Fruit fly (Drosophila melanogaster) whole organism, embryonic: ENCODE data around the gene CG9150.

Source experiments
- Bteb2 ChIP-seq: fragments of 200-800 bp; sonication (Bioruptor generic); optimal IDR thresholded peaks from 2 replicates; lab custom pipeline; 2016; ENCODE audit warnings: missing biosample characterization, missing genetic modification characterization
- CG10543 ChIP-seq: fragments of 200-800 bp; sonication (Bioruptor generic); optimal IDR thresholded peaks from 3 replicates; lab custom pipeline; 2017; ENCODE audit warnings: missing biosample characterization, mild to moderate bottlenecking, missing genetic modification characterization, moderate library complexity
- CG10565 ChIP-seq: fragments of 200-800 bp; sonication (Bioruptor generic); optimal IDR thresholded peaks from 3 replicates; lab custom pipeline; 2016; ENCODE audit warnings: missing biosample characterization, mild to moderate bottlenecking, missing genetic modification characterization
- CG10979 ChIP-seq: fragments of 200-800 bp; sonication (Bioruptor generic); optimal IDR thresholded peaks from 2 replicates; lab custom pipeline; 2018; ENCODE audit warnings: missing biosample characterization, mild to moderate bottlenecking, missing genetic modification characterization, moderate library complexity
- CG12071 ChIP-seq: fragments of 200-800 bp; sonication (Bioruptor generic); optimal IDR thresholded peaks from 3 replicates; lab custom pipeline; 2018; ENCODE audit warnings: missing biosample characterization, mild to moderate bottlenecking, missing genetic modification characterization
- CG12104 ChIP-seq: fragments of 200-800 bp; sonication (Bioruptor generic); optimal IDR thresholded peaks from 3 replicates; lab custom pipeline; 2016; ENCODE audit warnings: missing biosample characterization, missing genetic modification characterization
- CG12744 ChIP-seq: fragments of 200-800 bp; sonication (Bioruptor generic); optimal IDR thresholded peaks from 2 replicates; lab custom pipeline; 2016; ENCODE audit warnings: missing biosample characterization, missing genetic modification characterization
- CG12942 ChIP-seq: fragments of 200-800 bp; sonication (Bioruptor generic); optimal IDR thresholded peaks from 3 replicates; lab custom pipeline; 2016; ENCODE audit warnings: missing biosample characterization, missing genetic modification characterization
- CG13424 ChIP-seq: fragments of 200-800 bp; sonication (Bioruptor generic); optimal IDR thresholded peaks from 2 replicates; lab custom pipeline; 2019; ENCODE audit warnings: missing biosample characterization, mild to moderate bottlenecking, missing genetic modification characterization, moderate library complexity
- CG14050 ChIP-seq: fragments of 200-800 bp; sonication (Bioruptor generic); IDR thresholded peaks from 3 replicates; pipeline ENCODE4 v1.3.6; 2022; ENCODE audit warnings: missing biosample characterization, missing genetic modification characterization
- CG1603 ChIP-seq: fragments of 200-800 bp; sonication (Bioruptor generic); optimal IDR thresholded peaks from 2 replicates; lab custom pipeline; 2019; ENCODE audit warnings: missing biosample characterization, mild to moderate bottlenecking, missing genetic modification characterization, moderate library complexity
- CG1647 ChIP-seq: fragments of 200-800 bp; sonication (Bioruptor generic); optimal IDR thresholded peaks from 3 replicates; lab custom pipeline; 2016; ENCODE audit warnings: missing biosample characterization, missing genetic modification characterization
- CG17359 ChIP-seq: fragments of 200-800 bp; sonication (Bioruptor generic); optimal IDR thresholded peaks from 3 replicates; lab custom pipeline; 2018; ENCODE audit warnings: missing biosample characterization, mild to moderate bottlenecking, missing genetic modification characterization, moderate library complexity
- CG17802 ChIP-seq: fragments of 200-800 bp; sonication (Bioruptor generic); optimal IDR thresholded peaks from 2 replicates; lab custom pipeline; 2018; ENCODE audit warnings: missing biosample characterization, mild to moderate bottlenecking, missing genetic modification characterization, moderate library complexity
- CG17912 ChIP-seq: fragments of 200-800 bp; sonication (Bioruptor generic); optimal IDR thresholded peaks from 2 replicates; lab custom pipeline; 2018; ENCODE audit warnings: missing biosample characterization, mild to moderate bottlenecking, missing genetic modification characterization
- CG1792 ChIP-seq: fragments of 200-800 bp; sonication (Bioruptor generic); optimal IDR thresholded peaks from 2 replicates; lab custom pipeline; 2016; ENCODE audit warnings: missing biosample characterization, missing genetic modification characterization
- CG2199 ChIP-seq: fragments of 200-800 bp; sonication (Bioruptor generic); IDR thresholded peaks from 3 replicates; pipeline ENCODE4 v1.3.6; 2022; ENCODE audit warnings: missing biosample characterization, missing genetic modification characterization
- CG32532 ChIP-seq: fragments of 200-800 bp; sonication (Bioruptor generic); IDR thresholded peaks from 2 replicates; pipeline ENCODE4 v1.3.6; 2022; ENCODE audit warnings: missing biosample characterization, missing genetic modification characterization
- CG34224 ChIP-seq: fragments of 200-800 bp; sonication (Bioruptor generic); IDR thresholded peaks from 3 replicates; pipeline ENCODE4 v1.3.6; 2022; ENCODE audit warnings: missing biosample characterization, missing genetic modification characterization; ENCODE audit not compliant: partially characterized antibody
- CG3726 ChIP-seq: fragments of 200-800 bp; sonication (Bioruptor generic); IDR thresholded peaks from 3 replicates; pipeline ENCODE4, ENCODE4 v1.3.6; 2022; ENCODE audit warnings: missing biosample characterization, missing genetic modification characterization
- CG7357 ChIP-seq: fragments of 200-800 bp; sonication (Bioruptor generic); IDR thresholded peaks from 3 replicates; pipeline ENCODE4 v1.3.6; 2022; ENCODE audit warnings: missing biosample characterization, missing genetic modification characterization
- CG7372 ChIP-seq: fragments of 200-800 bp; sonication (Bioruptor generic); IDR thresholded peaks from 2 replicates; pipeline ENCODE4 v1.3.6; 2022; ENCODE audit warnings: missing biosample characterization, missing genetic modification characterization
- CG8290 ChIP-seq, 3 experiments: fragments of 200-800 bp; sonication (Bioruptor generic); optimal IDR thresholded peaks; 2 replicates each; lab custom pipeline; 2016 to 2019; ENCODE audit warnings: missing biosample characterization in 3 of 3, missing genetic modification characterization in 3 of 3, mild to moderate bottlenecking in 2 of 3, moderate library complexity in 1 of 3
- CG8478 ChIP-seq: fragments of >200 bp; optimal IDR thresholded peaks from 2 replicates; lab custom pipeline; 2018
- CG8944 ChIP-seq: fragments of 200-800 bp; sonication (Bioruptor generic); optimal IDR thresholded peaks from 3 replicates; lab custom pipeline; 2016; ENCODE audit warnings: missing biosample characterization, missing genetic modification characterization
- CG9797 ChIP-seq: fragments of 200-800 bp; sonication (Bioruptor generic); optimal IDR thresholded peaks from 3 replicates; lab custom pipeline; 2018; ENCODE audit warnings: missing biosample characterization, mild to moderate bottlenecking, missing genetic modification characterization
- Eip74EF ChIP-seq, 2 experiments: fragments of 200-800 bp in 1 of 2; fragments of >200 bp in 1 of 2; sonication (Bioruptor generic) in 1 of 2; optimal IDR thresholded peaks; 2 replicates each; lab custom pipeline; 2017 to 2019; ENCODE audit warnings: missing biosample characterization in 2 of 2, missing genetic modification characterization in 2 of 2, mild to moderate bottlenecking in 1 of 2, moderate library complexity in 1 of 2
- H2.0 ChIP-seq: fragments of 200-800 bp; sonication (Bioruptor generic); IDR thresholded peaks from 2 replicates; pipeline ENCODE4 v1.3.6; 2022; ENCODE audit warnings: missing biosample characterization, missing genetic modification characterization
- HLH4C ChIP-seq: fragments of 200-800 bp; sonication (Bioruptor generic); IDR thresholded peaks from 3 replicates; pipeline ENCODE4 v1.3.6; 2022; ENCODE audit warnings: missing biosample characterization, missing genetic modification characterization; ENCODE audit not compliant: partially characterized antibody
- HmgD ChIP-seq: fragments of 200-800 bp; sonication (Bioruptor generic); optimal IDR thresholded peaks from 3 replicates; lab custom pipeline; 2016; ENCODE audit warnings: missing biosample characterization, missing genetic modification characterization
- Hsf ChIP-seq: fragments of 200-800 bp; sonication (Bioruptor generic); optimal IDR thresholded peaks from 3 replicates; lab custom pipeline; 2016; ENCODE audit warnings: missing biosample characterization, missing genetic modification characterization
- Nf-YA ChIP-seq: fragments of 200-800 bp; sonication (Bioruptor generic); IDR thresholded peaks from 2 replicates; pipeline ENCODE4 v1.3.6; 2022; ENCODE audit warnings: missing biosample characterization, missing genetic modification characterization
- Xrp1 ChIP-seq: fragments of 200-800 bp; sonication (Bioruptor generic); IDR thresholded peaks from 2 replicates; pipeline ENCODE4 v1.3.6; 2022; ENCODE audit warnings: missing biosample characterization, missing genetic modification characterization
- ara ChIP-seq: fragments of 200-800 bp; sonication (Bioruptor generic); IDR thresholded peaks from 2 replicates; pipeline ENCODE4 v1.3.6; 2022; ENCODE audit warnings: missing biosample characterization, missing genetic modification characterization
- az2 ChIP-seq: fragments of 200-800 bp; sonication (Bioruptor generic); optimal IDR thresholded peaks from 3 replicates; lab custom pipeline; 2016; ENCODE audit warnings: missing biosample characterization, missing genetic modification characterization
- bcd ChIP-seq: fragments of 200-800 bp; sonication (Bioruptor generic); optimal IDR thresholded peaks from 2 replicates; lab custom pipeline; 2017; ENCODE audit warnings: missing biosample characterization, mild to moderate bottlenecking, missing genetic modification characterization
- cg ChIP-seq: fragments of 200-800 bp; sonication (Bioruptor generic); optimal IDR thresholded peaks from 3 replicates; lab custom pipeline; 2019; ENCODE audit warnings: missing biosample characterization, mild to moderate bottlenecking, missing genetic modification characterization, moderate library complexity
- crc ChIP-seq: fragments of 200-800 bp; sonication (Bioruptor generic); optimal IDR thresholded peaks from 2 replicates; lab custom pipeline; 2016; ENCODE audit warnings: missing biosample characterization, missing genetic modification characterization
- da ChIP-seq: fragments of 200-800 bp; sonication (Bioruptor generic); optimal IDR thresholded peaks from 2 replicates; lab custom pipeline; 2016; ENCODE audit warnings: missing biosample characterization, missing genetic modification characterization
- eyg ChIP-seq: fragments of 200-800 bp; sonication (Bioruptor generic); optimal IDR thresholded peaks from 3 replicates; lab custom pipeline; 2016; ENCODE audit warnings: missing biosample characterization, missing genetic modification characterization
- mirr ChIP-seq: fragments of 200-800 bp; sonication (Bioruptor generic); optimal IDR thresholded peaks from 3 replicates; lab custom pipeline; 2018; ENCODE audit warnings: missing biosample characterization, mild to moderate bottlenecking, missing genetic modification characterization
- nerfin-2 ChIP-seq: fragments of 200-800 bp; sonication (Bioruptor generic); IDR thresholded peaks from 2 replicates; pipeline ENCODE4 v1.3.6; 2022; ENCODE audit warnings: missing biosample characterization, missing genetic modification characterization; ENCODE audit not compliant: partially characterized antibody
- org-1 ChIP-seq: fragments of 200-800 bp; sonication (Bioruptor generic); optimal IDR thresholded peaks from 2 replicates; lab custom pipeline; 2017; ENCODE audit warnings: missing biosample characterization, missing genetic modification characterization
- prd ChIP-seq, 3 experiments: fragments of >200 bp in 2 of 3; fragments of 200-800 bp in 1 of 3; sonication (Bioruptor generic) in 1 of 3; optimal IDR thresholded peaks in 2 of 3; IDR thresholded peaks in 1 of 3; 2 replicates in 2 of 3; 3 replicates in 1 of 3; pipeline versions ENCODE4 v1.3.6 to Lab custom; 2017 to 2022; ENCODE audit warnings: missing biosample characterization in 1 of 3, missing genetic modification characterization in 1 of 3
- pros ChIP-seq: fragments of 200-800 bp; sonication (Bioruptor generic); optimal IDR thresholded peaks from 3 replicates; lab custom pipeline; 2019; ENCODE audit warnings: missing biosample characterization, mild to moderate bottlenecking, missing genetic modification characterization, moderate library complexity
- tap ChIP-seq: fragments of 200-800 bp; optimal IDR thresholded peaks from 3 replicates; lab custom pipeline; 2019; ENCODE audit warnings: missing biosample characterization, mild to moderate bottlenecking, missing genetic modification characterization, moderate library complexity
- tin ChIP-seq: fragments of 200-800 bp; sonication (Bioruptor generic); optimal IDR thresholded peaks from 3 replicates; lab custom pipeline; 2016; ENCODE audit warnings: missing biosample characterization, missing genetic modification characterization
- toy ChIP-seq: fragments of 200-800 bp; sonication (Bioruptor generic); IDR thresholded peaks from 2 replicates; pipeline ENCODE4 v1.3.6; 2022; ENCODE audit warnings: missing biosample characterization, missing genetic modification characterization
- trh ChIP-seq: fragments of 200-800 bp; sonication (Bioruptor generic); optimal IDR thresholded peaks from 2 replicates; lab custom pipeline; 2016; ENCODE audit warnings: missing biosample characterization, missing genetic modification characterization
- twi ChIP-seq: fragments of 200-800 bp; optimal IDR thresholded peaks from 2 replicates; lab custom pipeline; 2019; ENCODE audit warnings: missing biosample characterization, mild to moderate bottlenecking, missing genetic modification characterization, moderate library complexity
- wek ChIP-seq: fragments of 200-800 bp; sonication (Bioruptor generic); optimal IDR thresholded peaks from 3 replicates; lab custom pipeline; 2018; ENCODE audit warnings: missing biosample characterization, mild to moderate bottlenecking, missing genetic modification characterization, moderate library complexity

The CG9150 gene

dm6 chr2L:6050575-6050974 lies 17.8 kb downstream of the CG9150 start, which contains the start of gene CG9135 (continued):
- peak; percentile 94 for TF ChIP-seq CG7357 (GFP tag; lab: Robert Waterston, UW)
- peak; percentile 83 for TF ChIP-seq CG17802
- no peak for TF ChIP-seq CG10543 (GFP tag; lab: Kevin White, UChicago)
- no peak for TF ChIP-seq Eip74EF (GFP tag; optimal IDR thresholded peaks at IDR 0.05; lab: Kevin White, UChicago)
- no peak for TF ChIP-seq tap
- TF ChIP-seq Bteb2 (GFP tag; lab: Kevin White, UChicago): no peak
- no peak; the same call in 1 of the 2 replicates for TF ChIP-seq CG32532 (GFP tag; lab: Robert Waterston, UW)
- TF ChIP-seq CG8478 (lab: Kevin White, UChicago): no peak
- no peak for TF ChIP-seq CG12942
- no peak for TF ChIP-seq trh
- TF ChIP-seq CG13424: no peak
- TF ChIP-seq H2.0 (GFP tag; lab: Robert Waterston, UW): no peak
- no peak for TF ChIP-seq da (GFP tag; lab: Kevin White, UChicago)
- peak; percentile 15 for TF ChIP-seq CG9797 (GFP tag; lab: Kevin White, UChicago)
- no peak for TF ChIP-seq pros (GFP tag; lab: Kevin White, UChicago)
- TF ChIP-seq az2: no peak
- no peak for TF ChIP-seq cg (GFP tag; lab: Kevin White, UChicago)
- no peak for TF ChIP-seq CG17912 (GFP tag; lab: Kevin White, UChicago)
- TF ChIP-seq HmgD (GFP tag; lab: Kevin White, UChicago): no peak
- peak; percentile 99 for TF ChIP-seq nerfin-2 (GFP tag; lab: Robert Waterston, UW)
- TF ChIP-seq ara (GFP tag; lab: Robert Waterston, UW): no peak
- TF ChIP-seq Nf-YA (GFP tag; lab: Robert Waterston, UW): no peak
- peak; percentile 99 for TF ChIP-seq CG34224 (GFP tag; lab: Robert Waterston, UW)
- TF ChIP-seq prd (optimal IDR thresholded peaks at IDR 0.05; lab: Kevin White, UChicago): no peak
- TF ChIP-seq prd (GFP tag; IDR thresholded peaks at IDR 0.05; lab: Robert Waterston, UW): no peak
- TF ChIP-seq CG8290 (GFP tag; optimal IDR thresholded peaks at IDR 0.05; lab: Kevin White, UChicago): no peak
- TF ChIP-seq CG8290 (tag; optimal IDR thresholded peaks at IDR 0.05; lab: Kevin White, UChicago): peak in 1 of 2 experiments; percentile 55
- no peak for TF ChIP-seq eyg (GFP tag; lab: Kevin White, UChicago)
- TF ChIP-seq CG14050: no peak
- TF ChIP-seq org-1 (GFP tag; lab: Kevin White, UChicago): no peak
- TF ChIP-seq Hsf: no peak
- TF ChIP-seq CG12744 (GFP tag; lab: Kevin White, UChicago): no peak
- TF ChIP-seq CG10565 (GFP tag; lab: Kevin White, UChicago): no peak
- TF ChIP-seq CG1647 (GFP tag; lab: Kevin White, UChicago): no peak
- no peak for TF ChIP-seq CG12071 (GFP tag; lab: Kevin White, UChicago)
- no peak for TF ChIP-seq wek (GFP tag; lab: Kevin White, UChicago)
- TF ChIP-seq mirr: no peak
- no peak for TF ChIP-seq CG2199
- no peak for TF ChIP-seq tin
- no peak for TF ChIP-seq CG3726 (GFP tag; lab: Robert Waterston, UW)
- no peak for TF ChIP-seq crc (GFP tag; lab: Kevin White, UChicago)
- no peak for TF ChIP-seq Xrp1 (GFP tag; lab: Robert Waterston, UW)
- no peak for TF ChIP-seq CG8944
- TF ChIP-seq CG10979: no peak
- peak; percentile 99 for TF ChIP-seq HLH4C
- no peak for TF ChIP-seq CG17359 (tag; lab: Kevin White, UChicago)
- no peak for TF ChIP-seq CG1792 (GFP tag; lab: Kevin White, UChicago)
- no peak for TF ChIP-seq twi (tag; lab: Kevin White, UChicago)
- TF ChIP-seq CG7372: no peak
- TF ChIP-seq toy (GFP tag; lab: Robert Waterston, UW): no peak
- no peak for TF ChIP-seq bcd (GFP tag; lab: Kevin White, UChicago)
- peak; percentile 66 for TF ChIP-seq CG1603 (tag; lab: Kevin White, UChicago)
- no peak for TF ChIP-seq CG12104 (GFP tag; lab: Kevin White, UChicago)
